Worm (Caenorhabditis elegans) whole organism, L3 larva: ENCODE measurements around the gene nlp-1.

Experiments
- R02D3.7 ChIP-seq: fragments of 150-350 bp; optimal IDR thresholded peaks from 2 replicates; lab custom pipeline; 2014; ENCODE audit warnings: missing biosample characterization, missing genetic modification characterization
- ZK546.5 ChIP-seq: sonication (generic microtip); optimal IDR thresholded peaks from 2 replicates; lab custom pipeline; 2017; ENCODE audit warnings: missing biosample characterization, missing genetic modification characterization
- ama-1 ChIP-seq: fragments of 150-350 bp; optimal IDR thresholded peaks from 2 replicates; lab custom pipeline; 2018
- ceh-16 ChIP-seq: sonication (generic microtip); optimal IDR thresholded peaks from 2 replicates; lab custom pipeline; 2017; ENCODE audit warnings: missing biosample characterization, missing genetic modification characterization
- ceh-28 ChIP-seq: fragments of 150-350 bp; optimal IDR thresholded peaks from 2 replicates; lab custom pipeline; 2014; ENCODE audit warnings: missing biosample characterization, missing genetic modification reagents, missing genetic modification characterization
- ceh-82 ChIP-seq: fragments of 150-350 bp; optimal IDR thresholded peaks from 2 replicates; lab custom pipeline; 2014; ENCODE audit warnings: missing biosample characterization, missing genetic modification characterization
- daf-12 ChIP-seq: fragments of 150-350 bp; optimal IDR thresholded peaks from 2 replicates; lab custom pipeline; 2014; ENCODE audit warnings: missing biosample characterization, missing genetic modification reagents, missing genetic modification characterization
- egl-27 ChIP-seq: sonication (generic microtip); optimal IDR thresholded peaks from 4 replicates; lab custom pipeline; 2017; ENCODE audit warnings: missing biosample characterization, missing genetic modification reagents, missing genetic modification characterization
- egl-5 ChIP-seq: fragments of 150-350 bp; optimal IDR thresholded peaks from 2 replicates; lab custom pipeline; 2017; ENCODE audit warnings: missing biosample characterization, missing genetic modification reagents, missing genetic modification characterization, inconsistent platforms
- elt-1 ChIP-seq: fragments of 150-350 bp; optimal IDR thresholded peaks from 2 replicates; lab custom pipeline; 2014; ENCODE audit warnings: missing biosample characterization, missing genetic modification characterization
- elt-2 ChIP-seq: sonication (generic microtip); optimal IDR thresholded peaks from 2 replicates; lab custom pipeline; 2016; ENCODE audit warnings: missing genetic modification reagents, mild to moderate bottlenecking, missing genetic modification characterization, missing compliant biosample characterization
- elt-3 ChIP-seq, 3 experiments: fragments of 150-350 bp in 1 of 3; sonication (generic microtip) in 2 of 3; optimal IDR thresholded peaks; 2 replicates in 2 of 3; 4 replicates in 1 of 3; lab custom pipeline; 2014 to 2017; ENCODE audit warnings: missing biosample characterization in 3 of 3, missing genetic modification characterization in 3 of 3
- eor-1 ChIP-seq, 2 experiments: fragments of 150-350 bp; optimal IDR thresholded peaks; 2 replicates each; lab custom pipeline; 2014 to 2018; ENCODE audit warnings: missing biosample characterization in 2 of 2, missing genetic modification characterization in 2 of 2
- fkh-10 ChIP-seq: sonication (generic microtip); optimal IDR thresholded peaks from 2 replicates; lab custom pipeline; 2017; ENCODE audit warnings: missing biosample characterization, missing genetic modification reagents, missing genetic modification characterization
- fkh-2 ChIP-seq: fragments of 150-350 bp; optimal IDR thresholded peaks from 2 replicates; lab custom pipeline; 2014; ENCODE audit warnings: missing biosample characterization, missing genetic modification reagents, missing genetic modification characterization
- fos-1 ChIP-seq: fragments of 150-350 bp; optimal IDR thresholded peaks from 2 replicates; lab custom pipeline; 2014; ENCODE audit warnings: missing biosample characterization, missing genetic modification characterization
- hmg-11 ChIP-seq: sonication (generic microtip); optimal IDR thresholded peaks from 2 replicates; lab custom pipeline; 2016; ENCODE audit warnings: missing genetic modification characterization, missing compliant biosample characterization
- jun-1 ChIP-seq: fragments of 150-350 bp; optimal IDR thresholded peaks from 2 replicates; lab custom pipeline; 2014; ENCODE audit warnings: missing biosample characterization, missing genetic modification reagents, missing genetic modification characterization
- lin-39 ChIP-seq: fragments of 150-350 bp; optimal IDR thresholded peaks from 2 replicates; lab custom pipeline; 2018; ENCODE audit warnings: missing biosample characterization, missing genetic modification reagents, missing genetic modification characterization
- lsy-12 ChIP-seq: sonication (generic microtip); optimal IDR thresholded peaks from 2 replicates; lab custom pipeline; 2016; ENCODE audit warnings: mild to moderate bottlenecking, missing genetic modification characterization, missing compliant biosample characterization
- mml-1 ChIP-seq: fragments of 150-350 bp; sonication (generic microtip); optimal IDR thresholded peaks from 3 replicates; lab custom pipeline; 2014; ENCODE audit warnings: missing biosample characterization, missing genetic modification characterization
- nfya-1 ChIP-seq: sonication (generic microtip); optimal IDR thresholded peaks from 2 replicates; lab custom pipeline; 2017; ENCODE audit warnings: missing genetic modification characterization, mild to moderate bottlenecking, missing compliant biosample characterization, antibody characterized with exemption, moderate library complexity; ENCODE audit not compliant: insufficient read depth
- nhr-11 ChIP-seq: fragments of 150-350 bp; optimal IDR thresholded peaks from 2 replicates; lab custom pipeline; 2014; ENCODE audit warnings: missing biosample characterization, missing genetic modification characterization
- nhr-12 ChIP-seq: fragments of 150-350 bp; optimal IDR thresholded peaks from 2 replicates; lab custom pipeline; 2014; ENCODE audit warnings: missing biosample characterization, missing genetic modification characterization
- nhr-23 ChIP-seq: fragments of 150-350 bp; optimal IDR thresholded peaks from 2 replicates; lab custom pipeline; 2014; ENCODE audit warnings: missing biosample characterization, missing genetic modification reagents, missing genetic modification characterization
- nhr-28 ChIP-seq: fragments of 150-350 bp; optimal IDR thresholded peaks from 2 replicates; lab custom pipeline; 2014; ENCODE audit warnings: missing biosample characterization, missing genetic modification characterization
- nhr-43 ChIP-seq: sonication (generic microtip); optimal IDR thresholded peaks from 2 replicates; lab custom pipeline; 2016; ENCODE audit warnings: mild to moderate bottlenecking, missing genetic modification characterization, missing compliant biosample characterization; ENCODE audit not compliant: poor library complexity, severe bottlenecking
- nhr-76 ChIP-seq: fragments of 150-350 bp; sonication (generic microtip); optimal IDR thresholded peaks from 5 replicates; lab custom pipeline; 2014; ENCODE audit warnings: missing biosample characterization, missing genetic modification characterization
- nhr-77 ChIP-seq: fragments of 150-350 bp; optimal IDR thresholded peaks from 2 replicates; lab custom pipeline; 2014; ENCODE audit warnings: missing biosample characterization, missing genetic modification characterization
- pqm-1 ChIP-seq: fragments of 150-350 bp; optimal IDR thresholded peaks from 2 replicates; lab custom pipeline; 2017; ENCODE audit warnings: missing biosample characterization, missing genetic modification characterization, inconsistent platforms
- sea-2 ChIP-seq: fragments of 150-350 bp; sonication (generic microtip); optimal IDR thresholded peaks from 4 replicates; lab custom pipeline; 2014; ENCODE audit warnings: missing biosample characterization, missing genetic modification reagents, missing genetic modification characterization
- skn-1 ChIP-seq: fragments of 150-350 bp; optimal IDR thresholded peaks from 2 replicates; lab custom pipeline; 2014; ENCODE audit warnings: missing biosample characterization, missing genetic modification characterization
- snpc-4 ChIP-seq: fragments of 150-350 bp; optimal IDR thresholded peaks from 2 replicates; lab custom pipeline; 2014; ENCODE audit warnings: missing biosample characterization, missing genetic modification characterization
- tbx-2 ChIP-seq: sonication (generic microtip); optimal IDR thresholded peaks from 2 replicates; lab custom pipeline; 2016; ENCODE audit warnings: mild to moderate bottlenecking, missing genetic modification characterization, missing compliant biosample characterization
- unc-39 ChIP-seq: sonication (generic microtip); optimal IDR thresholded peaks from 4 replicates; lab custom pipeline; 2017; ENCODE audit warnings: missing biosample characterization, missing genetic modification characterization
- unc-62 ChIP-seq: fragments of 150-350 bp; sonication (generic microtip); optimal IDR thresholded peaks from 4 replicates; lab custom pipeline; 2014; ENCODE audit warnings: missing biosample characterization, missing genetic modification reagents, missing genetic modification characterization
- zag-1 ChIP-seq: fragments of 150-350 bp; optimal IDR thresholded peaks from 2 replicates; lab custom pipeline; 2014; ENCODE audit warnings: missing biosample characterization, missing genetic modification characterization
- ztf-11 ChIP-seq: fragments of 150-350 bp; optimal IDR thresholded peaks from 2 replicates; lab custom pipeline; 2014; ENCODE audit warnings: missing biosample characterization, missing genetic modification characterization
- ztf-4 ChIP-seq: fragments of 150-350 bp; optimal IDR thresholded peaks from 2 replicates; lab custom pipeline; 2014; ENCODE audit warnings: missing biosample characterization, missing genetic modification characterization

nlp-1 gene

DNA sequence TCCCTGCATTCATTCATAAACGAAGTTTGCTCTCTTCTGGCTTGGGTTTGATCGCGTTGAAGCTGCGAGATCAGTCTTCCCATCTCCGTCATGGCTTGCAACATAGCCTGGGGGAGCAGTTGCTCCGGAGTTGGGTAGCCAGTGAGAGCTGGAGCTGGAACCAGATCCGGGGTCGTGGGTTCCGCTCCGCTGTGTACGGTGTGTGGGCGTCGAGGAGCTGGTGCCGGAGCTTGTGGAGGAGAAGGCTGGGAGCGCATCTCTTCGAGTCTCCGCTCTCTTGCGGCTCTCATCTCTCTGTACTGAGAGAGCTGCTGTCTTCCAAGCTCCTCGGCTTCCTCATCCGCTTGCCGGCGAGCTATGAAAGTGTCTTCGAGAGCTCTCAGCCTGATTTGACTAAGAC is 25.1 kb downstream of the nlp-1 start:
- TF ChIP-seq fos-1 (tag; lab: Kevin White, UChicago) (no peak), ztf-4 (no peak), lsy-12 (tag; lab: Kevin White, UChicago) (no peak), daf-12 (tag; lab: Kevin White, UChicago) (no peak), jun-1 (tag; lab: Kevin White, UChicago) (no peak), fkh-10 (GFP tag; lab: Kevin White, UChicago) (no peak), R02D3.7 (tag; lab: Kevin White, UChicago) (no peak), ceh-28 (tag; lab: Kevin White, UChicago) (no peak), elt-2 (tag; lab: Kevin White, UChicago) (no peak), pqm-1 (no peak), ceh-82 (tag; lab: Kevin White, UChicago) (no peak), eor-1 (tag; optimal IDR thresholded peaks at IDR 0.05; lab: Kevin White, UChicago) (no peak), elt-3 (tag; optimal IDR thresholded peaks at IDR 0.05; lab: Kevin White, UChicago) (no peak), snpc-4 (tag; lab: Kevin White, UChicago) (no peak), elt-1 (tag; lab: Kevin White, UChicago) (no peak), unc-39 (no peak), nhr-76 (no peak)

DNA sequence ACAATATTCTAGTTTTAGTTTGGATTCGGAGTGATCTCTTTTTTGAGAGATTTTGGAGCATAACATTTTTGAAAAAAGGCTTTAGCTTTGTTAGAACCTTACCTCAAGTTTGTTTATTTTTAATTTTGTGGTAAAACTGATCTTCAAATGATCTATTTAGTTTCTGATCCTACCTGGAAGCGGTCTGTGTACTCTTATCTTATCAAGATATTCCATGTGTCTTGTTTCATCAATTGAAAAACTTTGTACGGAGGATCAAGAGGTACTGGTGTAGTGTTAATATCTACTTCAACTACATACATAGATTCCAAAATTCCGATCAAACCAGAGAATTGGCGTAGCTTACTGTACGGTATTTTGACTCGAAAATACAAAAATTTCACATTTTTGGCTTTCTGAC is 28.4 kb downstream of the nlp-1 start:
- TF ChIP-seq ztf-11 (tag; lab: Kevin White, UChicago) = no peak
- no peak for TF ChIP-seq ceh-16 (tag; lab: Kevin White, UChicago)
- peak in 1 of 3 experiments; percentile 11 for TF ChIP-seq elt-3 (tag; optimal IDR thresholded peaks at IDR 0.05; lab: Kevin White, UChicago)

DNA sequence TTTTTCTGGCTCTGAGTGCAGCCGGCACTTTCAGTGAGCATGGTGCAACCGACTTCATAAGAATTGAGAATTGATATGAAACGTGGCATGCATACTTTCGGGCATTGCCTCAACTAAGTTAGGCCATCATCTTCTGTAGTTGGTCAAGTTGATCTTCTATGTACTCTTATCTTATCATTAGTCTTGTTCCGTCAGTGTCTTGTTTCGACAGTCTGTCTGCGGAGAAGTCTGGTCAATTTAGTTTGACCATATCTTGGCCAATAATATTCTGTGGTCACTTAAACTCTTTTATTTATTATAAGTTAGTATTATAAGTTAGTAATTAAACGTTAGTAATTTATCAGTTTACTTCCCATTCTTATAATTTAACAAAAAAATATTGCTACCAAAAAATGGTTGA is 28.9 kb downstream of the nlp-1 start:
- no peak for TF ChIP-seq fos-1 (tag; lab: Kevin White, UChicago)
- TF ChIP-seq elt-3 (tag; optimal IDR thresholded peaks at IDR 0.05; lab: Kevin White, UChicago) = peak in 1 of 3 experiments; percentile 88
- TF ChIP-seq, all 47 proteins: peak for 1

DNA sequence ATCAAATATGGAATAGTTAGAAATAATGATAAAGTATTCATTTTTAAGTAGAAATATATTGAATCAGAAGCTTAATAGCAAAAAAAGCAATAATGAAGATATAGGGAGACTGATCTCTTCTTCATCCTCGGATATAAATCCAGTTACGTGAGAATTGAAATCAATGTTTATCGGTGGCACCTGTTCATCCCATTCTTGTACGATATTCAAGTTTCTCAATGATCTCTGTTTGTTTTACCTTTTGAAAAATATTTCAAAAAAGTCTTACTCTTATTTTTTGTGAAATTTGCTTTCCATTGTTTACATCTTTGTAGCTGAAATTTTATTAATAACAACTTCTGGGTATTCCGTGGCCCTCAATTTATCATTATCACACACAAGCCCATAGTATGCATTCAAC is 31.0 kb downstream of the nlp-1 start, which contains the start of gene T14G12.12:
Gene T14G12.12 (minus strand): TSS at position 101 of the 400 bp plus-strand sequence.
- TF ChIP-seq lin-39 (no peak), elt-1 (tag; lab: Kevin White, UChicago) (no peak), R02D3.7 (tag; lab: Kevin White, UChicago) (no peak), fos-1 (tag; lab: Kevin White, UChicago) (no peak), nhr-23 (tag; lab: Kevin White, UChicago) (no peak), nfya-1 (tag; lab: Kevin White, UChicago) (no peak), nhr-43 (tag; lab: Kevin White, UChicago) (no peak), fkh-2 (tag; lab: Kevin White, UChicago) (no peak), jun-1 (tag; lab: Kevin White, UChicago) (no peak), sea-2 (GFP tag; lab: Kevin White, UChicago) (no peak), zag-1 (tag; lab: Kevin White, UChicago) (no peak), snpc-4 (tag; lab: Kevin White, UChicago) (no peak), egl-27 (tag; lab: Kevin White, UChicago) (no peak), eor-1 (tag; optimal IDR thresholded peaks at IDR 0.05; lab: Kevin White, UChicago) (no peak), daf-12 (tag; lab: Kevin White, UChicago) (no peak), ama-1 (no peak), mml-1 (tag; lab: Kevin White, UChicago) (no peak)

ce11 chrX:3759345-3759744 is 32.0 kb downstream of the nlp-1 start, which contains the start of gene T14G12.6:
Gene T14G12.6, minus strand, starts transcription at chrX:3759445.
- TF ChIP-seq skn-1 (tag; lab: Kevin White, UChicago) = no peak
- TF ChIP-seq jun-1 (tag; lab: Kevin White, UChicago) = no peak
- TF ChIP-seq egl-5 = no peak
- TF ChIP-seq hmg-11 = no peak
- TF ChIP-seq unc-62 = no peak
- TF ChIP-seq sea-2 (GFP tag; lab: Kevin White, UChicago) = no peak
- TF ChIP-seq nhr-77 = no peak
- no peak for TF ChIP-seq nhr-28 (tag; lab: Kevin White, UChicago)
- TF ChIP-seq nfya-1 (tag; lab: Kevin White, UChicago) = no peak
- TF ChIP-seq ama-1 = no peak
- TF ChIP-seq nhr-12 (tag; lab: Kevin White, UChicago) = no peak
- TF ChIP-seq tbx-2 (tag; lab: Kevin White, UChicago) = no peak
- TF ChIP-seq unc-39 = no peak
- TF ChIP-seq elt-2 (tag; lab: Kevin White, UChicago) = no peak
- no peak for TF ChIP-seq fkh-2 (tag; lab: Kevin White, UChicago)
- no peak for TF ChIP-seq elt-1 (tag; lab: Kevin White, UChicago)
- no peak for TF ChIP-seq nhr-43 (tag; lab: Kevin White, UChicago)
- no peak for TF ChIP-seq nhr-11 (tag; lab: Kevin White, UChicago)
- no peak for TF ChIP-seq ZK546.5 (tag; lab: Kevin White, UChicago)
